Fruit fly (Drosophila melanogaster) whole organism, adult: ENCODE results near the gene nkd.
A peak's percentile ranks its signal among the peaks of the same experiment; 100 is the strongest.

Source experiments
- CG11617 ChIP-seq: fragments of 200-800 bp; sonication (Bioruptor generic); optimal IDR thresholded peaks from 2 replicates; lab custom pipeline; 2017; ENCODE audit warnings: mild to moderate bottlenecking, missing biosample characterization, missing genetic modification reagents, missing genetic modification characterization
- CG12768 ChIP-seq: fragments of 200-800 bp; sonication (Bioruptor generic); optimal IDR thresholded peaks from 2 replicates; lab custom pipeline; 2017; ENCODE audit warnings: missing biosample characterization, missing genetic modification characterization, mild to moderate bottlenecking, moderate library complexity, missing genetic modification reagents
- CG14711 ChIP-seq: fragments of 200-800 bp; sonication (Bioruptor generic); optimal IDR thresholded peaks from 2 replicates; lab custom pipeline; 2018; ENCODE audit warnings: missing biosample characterization, mild to moderate bottlenecking, missing genetic modification characterization, moderate library complexity
- CG1620 ChIP-seq: fragments of 200-800 bp; sonication (Bioruptor generic); optimal IDR thresholded peaks from 2 replicates; lab custom pipeline; 2016; ENCODE audit warnings: missing biosample characterization, missing genetic modification characterization
- CG33017 ChIP-seq: fragments of 200-800 bp; sonication (Bioruptor generic); optimal IDR thresholded peaks from 2 replicates; lab custom pipeline; 2018; ENCODE audit warnings: missing biosample characterization, mild to moderate bottlenecking, missing genetic modification characterization, moderate library complexity
- CG5204 ChIP-seq: fragments of 200-800 bp; sonication (Bioruptor generic); optimal IDR thresholded peaks from 2 replicates; lab custom pipeline; 2016; ENCODE audit warnings: missing biosample characterization, missing genetic modification characterization
- CG7045 ChIP-seq: fragments of 200-800 bp; sonication (Bioruptor generic); optimal IDR thresholded peaks from 2 replicates; lab custom pipeline; 2017; ENCODE audit warnings: missing biosample characterization, mild to moderate bottlenecking, missing genetic modification characterization
- CG7101 ChIP-seq: fragments of 200-800 bp; sonication (Bioruptor generic); optimal IDR thresholded peaks from 2 replicates; lab custom pipeline; 2018; ENCODE audit warnings: missing biosample characterization, mild to moderate bottlenecking, missing genetic modification characterization, moderate library complexity
- Clk ChIP-seq: fragments of 200-800 bp; sonication (Bioruptor generic); optimal IDR thresholded peaks from 2 replicates; lab custom pipeline; 2017; ENCODE audit warnings: missing biosample characterization, missing genetic modification characterization
- Crg-1 ChIP-seq: fragments of 200-800 bp; sonication (Bioruptor generic); optimal IDR thresholded peaks from 2 replicates; lab custom pipeline; 2016; ENCODE audit warnings: missing biosample characterization, missing genetic modification characterization
- Hr96 ChIP-seq: fragments of 200-800 bp; sonication (Bioruptor generic); optimal IDR thresholded peaks from 2 replicates; lab custom pipeline; 2016; ENCODE audit warnings: missing biosample characterization, missing genetic modification characterization
- Mnt ChIP-seq: fragments of 200-800 bp; sonication (Bioruptor generic); optimal IDR thresholded peaks from 2 replicates; lab custom pipeline; 2016; ENCODE audit warnings: missing biosample characterization, mild to moderate bottlenecking, missing genetic modification characterization
- bab1 ChIP-seq: fragments of 200-800 bp; sonication (Bioruptor generic); optimal IDR thresholded peaks from 3 replicates; lab custom pipeline; 2019; ENCODE audit warnings: missing biosample characterization, mild to moderate bottlenecking, missing genetic modification characterization, moderate library complexity
- cic ChIP-seq: fragments of 200-800 bp; sonication (Bioruptor generic); optimal IDR thresholded peaks from 2 replicates; lab custom pipeline; 2017; ENCODE audit warnings: missing biosample characterization, mild to moderate bottlenecking, missing genetic modification characterization, moderate library complexity
- cnc ChIP-seq, 2 experiments: fragments of >200 bp; optimal IDR thresholded peaks; 2 replicates each; lab custom pipeline; 2017
- kay ChIP-seq: fragments of 200-800 bp; sonication (Bioruptor generic); peaks from one replicate; lab custom pipeline; 2016; ENCODE audit warnings: missing biosample characterization, missing genetic modification characterization, borderline replicate concordance
- ovo ChIP-seq: fragments of 200-800 bp; sonication (Bioruptor generic); optimal IDR thresholded peaks from 2 replicates; lab custom pipeline; 2016; ENCODE audit warnings: missing biosample characterization, missing genetic modification characterization
- pad ChIP-seq: fragments of 200-800 bp; sonication (Bioruptor generic); optimal IDR thresholded peaks from 3 replicates; lab custom pipeline; 2017; ENCODE audit warnings: missing biosample characterization, missing genetic modification characterization, mild to moderate bottlenecking, moderate library complexity, missing genetic modification reagents
- tj ChIP-seq: fragments of 200-800 bp; sonication (Bioruptor generic); optimal IDR thresholded peaks from 3 replicates; lab custom pipeline; 2017; ENCODE audit warnings: missing biosample characterization, mild to moderate bottlenecking, missing genetic modification characterization, moderate library complexity
- toe ChIP-seq: fragments of 200-800 bp; sonication (Bioruptor generic); optimal IDR thresholded peaks from 2 replicates; lab custom pipeline; 2016; ENCODE audit warnings: missing biosample characterization, missing genetic modification characterization

The nkd gene

dm6 chr3L:19016133-19016804 lies 29.0 kb downstream of the nkd start:
- TF ChIP-seq CG7045 (GFP tag; lab: Kevin White, UChicago) (no peak), CG11617 (GFP tag; lab: Kevin White, UChicago) (no peak), ovo (no peak), kay (GFP tag; lab: Kevin White, UChicago) (no peak), cic (GFP tag; lab: Kevin White, UChicago) (no peak), Mnt (GFP tag; lab: Kevin White, UChicago) (no peak), CG5204 (GFP tag; lab: Kevin White, UChicago) (no peak), Crg-1 (GFP tag; lab: Kevin White, UChicago) (no peak), CG33017 (no peak), pad (no peak), Clk (no peak), toe (GFP tag; lab: Kevin White, UChicago) (no peak), CG12768 (no peak), bab1 (GFP tag; lab: Kevin White, UChicago) (no peak), CG14711 (tag; lab: Kevin White, UChicago) (no peak), Hr96 (GFP tag; lab: Kevin White, UChicago) (no peak), CG1620 (GFP tag; lab: Kevin White, UChicago) (no peak), CG7101 (tag; lab: Kevin White, UChicago) (no peak), tj (GFP tag; lab: Kevin White, UChicago) (no peak)

dm6 chr3L:19015454-19016054 lies 29.7 kb downstream of the nkd start:
- TF ChIP-seq CG1620 (GFP tag; lab: Kevin White, UChicago) (no peak), CG7045 (GFP tag; lab: Kevin White, UChicago) (peak; percentile 23), Mnt (GFP tag; lab: Kevin White, UChicago) (peak; percentile 17), CG12768 (peak; percentile 49), Crg-1 (GFP tag; lab: Kevin White, UChicago) (no peak), kay (GFP tag; lab: Kevin White, UChicago) (peak; percentile 93), cic (GFP tag; lab: Kevin White, UChicago) (peak; percentile 97), Hr96 (GFP tag; lab: Kevin White, UChicago) (peak; percentile 33)

dm6 chr3L:19014802-19015201 lies 30.4 kb downstream of the nkd start:
- TF ChIP-seq CG5204 (GFP tag; lab: Kevin White, UChicago) = no peak
- no peak for TF ChIP-seq cnc (optimal IDR thresholded peaks at IDR 0.05; lab: Kevin White, UChicago)
- TF ChIP-seq CG11617 (GFP tag; lab: Kevin White, UChicago) = no peak
- no peak for TF ChIP-seq Hr96 (GFP tag; lab: Kevin White, UChicago)
- no peak for TF ChIP-seq tj (GFP tag; lab: Kevin White, UChicago)
- no peak for TF ChIP-seq CG14711 (tag; lab: Kevin White, UChicago)
- TF ChIP-seq Crg-1 (GFP tag; lab: Kevin White, UChicago) = no peak
- no peak for TF ChIP-seq CG12768
- no peak for TF ChIP-seq toe (GFP tag; lab: Kevin White, UChicago)
- TF ChIP-seq cic (GFP tag; lab: Kevin White, UChicago) = no peak
- no peak for TF ChIP-seq bab1 (GFP tag; lab: Kevin White, UChicago)
- no peak for TF ChIP-seq CG1620 (GFP tag; lab: Kevin White, UChicago)
- TF ChIP-seq pad = no peak
- TF ChIP-seq Clk = no peak
- no peak for TF ChIP-seq kay (GFP tag; lab: Kevin White, UChicago)
- TF ChIP-seq CG7045 (GFP tag; lab: Kevin White, UChicago) = no peak
- no peak for TF ChIP-seq ovo

dm6 chr3L:19014090-19014489 lies 31.2 kb downstream of the nkd start:
- TF ChIP-seq Mnt (GFP tag; lab: Kevin White, UChicago) (no peak), pad (no peak), ovo (no peak), CG5204 (GFP tag; lab: Kevin White, UChicago) (no peak), cnc (optimal IDR thresholded peaks at IDR 0.05; lab: Kevin White, UChicago) (no peak), Hr96 (GFP tag; lab: Kevin White, UChicago) (no peak), cic (GFP tag; lab: Kevin White, UChicago) (no peak), CG33017 (no peak), toe (GFP tag; lab: Kevin White, UChicago) (no peak), bab1 (GFP tag; lab: Kevin White, UChicago) (no peak), CG1620 (GFP tag; lab: Kevin White, UChicago) (no peak), CG7045 (GFP tag; lab: Kevin White, UChicago) (no peak), CG12768 (no peak), CG11617 (GFP tag; lab: Kevin White, UChicago) (no peak), kay (GFP tag; lab: Kevin White, UChicago) (no peak), Crg-1 (GFP tag; lab: Kevin White, UChicago) (no peak)

- no peak for TF ChIP-seq pad
- TF ChIP-seq Crg-1 (GFP tag; lab: Kevin White, UChicago) = no peak
- no peak for TF ChIP-seq CG14711 (tag; lab: Kevin White, UChicago)
- no peak for TF ChIP-seq cic (GFP tag; lab: Kevin White, UChicago)
- TF ChIP-seq CG5204 (GFP tag; lab: Kevin White, UChicago) = no peak
- TF ChIP-seq CG33017 = no peak
- TF ChIP-seq toe (GFP tag; lab: Kevin White, UChicago) = no peak
- TF ChIP-seq ovo = no peak
- no peak for TF ChIP-seq CG11617 (GFP tag; lab: Kevin White, UChicago)
- no peak for TF ChIP-seq Mnt (GFP tag; lab: Kevin White, UChicago)
- TF ChIP-seq Hr96 (GFP tag; lab: Kevin White, UChicago) = no peak
- TF ChIP-seq CG7045 (GFP tag; lab: Kevin White, UChicago) = no peak
- TF ChIP-seq CG7101 (tag; lab: Kevin White, UChicago) = no peak
These were observed 32.0 kb downstream of the nkd start for dm6 chr3L:19013086-19013752.
